Worm (Caenorhabditis elegans) whole organism, L2 larva: ENCODE data around the gene F14D7.9.

ENCODE experiments used
- alr-1 ChIP-seq: fragments of 150-350 bp; optimal IDR thresholded peaks from 2 replicates; lab custom pipeline; 2014; ENCODE audit warnings: missing biosample characterization, missing genetic modification characterization
- egl-27 ChIP-seq: sonication (generic microtip); optimal IDR thresholded peaks from 3 replicates; lab custom pipeline; 2017; ENCODE audit warnings: missing biosample characterization, missing genetic modification reagents, missing genetic modification characterization
- elt-3 ChIP-seq: sonication (generic microtip); optimal IDR thresholded peaks from 2 replicates; lab custom pipeline; 2017; ENCODE audit warnings: missing biosample characterization, missing genetic modification characterization
- mdl-1 ChIP-seq, 2 experiments: fragments of 150-350 bp in 1 of 2; sonication (generic microtip) in 1 of 2; optimal IDR thresholded peaks; 2 replicates each; lab custom pipeline; 2017; ENCODE audit warnings: missing biosample characterization in 2 of 2, missing genetic modification characterization in 2 of 2
- nhr-10 ChIP-seq: sonication (generic microtip); optimal IDR thresholded peaks from 2 replicates; lab custom pipeline; 2017; ENCODE audit warnings: missing biosample characterization, missing genetic modification characterization
- nhr-12 ChIP-seq: fragments of 150-350 bp; optimal IDR thresholded peaks from 2 replicates; lab custom pipeline; 2014; ENCODE audit warnings: missing biosample characterization, missing genetic modification characterization
- skn-1 ChIP-seq: sonication (generic microtip); optimal IDR thresholded peaks from 2 replicates; lab custom pipeline; 2017; ENCODE audit warnings: missing biosample characterization, missing genetic modification characterization
- ztf-11 ChIP-seq: sonication (generic microtip); optimal IDR thresholded peaks from 2 replicates; lab custom pipeline; 2017; ENCODE audit warnings: missing biosample characterization, missing genetic modification characterization

ce11 chrV:14290636-14291035 lies 3.9 kb upstream of the F14D7.9 start, which contains the start of gene F14D7.18:
- TF ChIP-seq elt-3 (tag; lab: Kevin White, UChicago) (no peak), nhr-12 (tag; lab: Kevin White, UChicago) (no peak), egl-27 (tag; lab: Kevin White, UChicago) (no peak), skn-1 (tag; lab: Kevin White, UChicago) (no peak), alr-1 (tag; lab: Kevin White, UChicago) (no peak), mdl-1 (tag; optimal IDR thresholded peaks at IDR 0.05; lab: Kevin White, UChicago) (no peak), nhr-10 (tag; lab: Kevin White, UChicago) (no peak), ztf-11 (tag; lab: Kevin White, UChicago) (no peak)
